Fruit fly (Drosophila melanogaster): ENCODE measurements around the gene CG5787.

CG5787 gene

DNA sequence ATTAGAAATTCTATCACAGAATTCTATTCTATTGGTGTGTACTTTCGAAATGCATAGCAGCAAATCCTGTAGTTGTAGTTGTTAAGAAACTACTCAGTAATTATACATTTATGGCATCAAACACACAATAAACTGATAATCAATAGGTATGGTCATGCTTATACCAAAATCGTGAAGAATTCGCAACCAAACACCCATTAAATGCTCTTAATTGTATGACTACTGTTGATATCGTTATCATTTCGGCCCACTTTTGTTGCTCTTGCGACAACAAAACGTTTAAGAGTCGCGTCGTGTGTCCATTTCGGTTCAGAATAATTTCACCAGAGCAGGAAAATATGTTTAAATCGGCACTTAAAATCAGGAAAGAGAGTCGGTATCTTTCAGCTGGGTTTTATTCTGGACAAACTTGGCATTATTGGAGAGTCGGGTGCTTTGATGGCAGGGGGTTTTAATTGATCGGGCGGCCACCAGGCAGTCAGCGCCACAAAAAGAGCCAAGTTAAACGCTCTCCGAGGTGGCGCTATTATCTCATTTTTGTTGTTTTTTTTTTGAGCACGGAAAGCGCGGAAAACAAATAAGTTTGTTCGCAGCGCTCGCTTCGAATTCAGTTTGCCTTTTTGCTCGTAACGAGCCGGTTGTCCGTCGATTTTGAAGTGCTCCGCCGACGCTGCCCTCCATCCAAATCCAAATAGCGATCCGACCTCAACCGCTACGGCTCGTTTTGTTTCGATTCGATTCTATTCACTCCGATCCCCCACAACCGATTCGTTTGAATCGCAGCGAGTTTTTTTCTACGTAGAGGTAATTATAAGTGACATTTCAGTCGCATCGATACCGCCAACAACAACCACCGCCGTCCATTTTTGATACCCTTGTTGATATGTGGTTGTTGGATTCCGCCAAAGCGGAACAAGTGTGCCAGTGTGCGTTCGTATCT, 6.0 kb upstream of the CG5787 start, which contains the start of gene MRP (continued):
- TF ChIP-seq CG3847 (GFP tag; IDR thresholded peaks at IDR 0.05) (0 out of 2 replicates have a peak, but pooled peaks have one; percentile 21), so (GFP tag; IDR thresholded peaks at IDR 0.05) (peak; percentile 59; the same call in 1 of the 3 replicates), CG11560 (tag; IDR thresholded peaks at IDR 0.05) (no peak), Optix (GFP tag; IDR thresholded peaks at IDR 0.05) (no peak), Aef1 (GFP tag; IDR thresholded peaks at IDR 0.05) (peak; percentile 28; the same call in 1 of the 3 replicates), otp (GFP tag; IDR thresholded peaks at IDR 0.05) (no peak), sd (tag; optimal IDR thresholded peaks at IDR 0.05) (peak; percentile 78), en (GFP tag; optimal IDR thresholded peaks at IDR 0.05) (no peak), mld (GFP tag; IDR thresholded peaks at IDR 0.05; ENCODE audit: partially characterized antibody) (no peak), CG6854 (GFP tag; optimal IDR thresholded peaks at IDR 0.05) (no peak), CG6654 (GFP tag; optimal IDR thresholded peaks at IDR 0.05) (no peak), CG6175 (GFP tag; IDR thresholded peaks at IDR 0.05) (peak; percentile 11; the same call in 1 of the 3 replicates), zf30C (GFP tag; optimal IDR thresholded peaks at IDR 0.05) (no peak), Spps (tag; optimal IDR thresholded peaks at IDR 0.05) (no peak), CG17912 (GFP tag; optimal IDR thresholded peaks at IDR 0.05) (no peak), CG3163 (GFP tag; optimal IDR thresholded peaks at IDR 0.05) (peak; percentile 84), MESR4 (GFP tag; optimal IDR thresholded peaks at IDR 0.05) (no peak), Fer2 (tag; optimal IDR thresholded peaks at IDR 0.05) (no peak), CG8290 (GFP tag; optimal IDR thresholded peaks at IDR 0.05) (no peak), CG8290 (tag; optimal IDR thresholded peaks at IDR 0.05) (no peak), CG10565 (GFP tag; optimal IDR thresholded peaks at IDR 0.05) (no peak), bigmax (GFP tag; optimal IDR thresholded peaks at IDR 0.05) (no peak), CG13775 (GFP tag; optimal IDR thresholded peaks at IDR 0.05) (no peak), salm (tag; optimal IDR thresholded peaks at IDR 0.05) (no peak), Sin3A (optimal IDR thresholded peaks at IDR 0.05) (no peak), CG10366 (GFP tag; IDR thresholded peaks at IDR 0.05) (no peak), twi (tag; optimal IDR thresholded peaks at IDR 0.05) (no peak), hkb (optimal IDR thresholded peaks at IDR 0.05) (no peak), hkb (GFP tag; IDR thresholded peaks at IDR 0.05) (peak; percentile 60), D19B (GFP tag; optimal IDR thresholded peaks at IDR 0.05) (no peak), CG31224 (GFP tag; IDR thresholded peaks at IDR 0.05) (peak; percentile 44; the same call in 1 of the 2 replicates), bab2 (GFP tag; optimal IDR thresholded peaks at IDR 0.05) (no peak), Atf-2 (GFP tag; optimal IDR thresholded peaks at IDR 0.05) (no peak), CHES-1-like (GFP tag; optimal IDR thresholded peaks at IDR 0.05) (peak; percentile 10), CG2712 (tag; optimal IDR thresholded peaks at IDR 0.05) (no peak), CG13424 (tag; optimal IDR thresholded peaks at IDR 0.05) (no peak), tap (tag; optimal IDR thresholded peaks at IDR 0.05) (no peak), CG10209 (GFP tag; optimal IDR thresholded peaks at IDR 0.05) (no peak), E2f2 (GFP tag; IDR thresholded peaks at IDR 0.05) (peak; percentile 29; the same call in 1 of the 2 replicates), CG17328 (GFP tag; IDR thresholded peaks at IDR 0.05) (no peak), fd64A (GFP tag; optimal IDR thresholded peaks at IDR 0.05) (no peak), dm (GFP tag; optimal IDR thresholded peaks at IDR 0.05) (no peak), wdn (GFP tag; IDR thresholded peaks at IDR 0.05) (no peak), h (optimal IDR thresholded peaks at IDR 0.05) (no peak), CG13296 (GFP tag; optimal IDR thresholded peaks at IDR 0.05) (no peak), cg (GFP tag; optimal IDR thresholded peaks at IDR 0.05) (peak; percentile 48), ato (GFP tag; IDR thresholded peaks at IDR 0.05; ENCODE audit: partially characterized antibody) (no peak), CG18619 (GFP tag; optimal IDR thresholded peaks at IDR 0.05) (no peak), odd (GFP tag; optimal IDR thresholded peaks at IDR 0.05) (no peak), CG30403 (GFP tag; optimal IDR thresholded peaks at IDR 0.05) (no peak), CG16779 (GFP tag; IDR thresholded peaks at IDR 0.05) (no peak)

Measured in whole organism, embryonic.